Worm (Caenorhabditis elegans): ENCODE data around the gene F54D5.3.

ce11 chrII:11600711-11601110 is 29.1 kb downstream of the F54D5.3 start, which contains the start of gene F07A11.4:
- TF ChIP-seq unc-130 (GFP tag; optimal IDR thresholded peaks at IDR 0.05), result no peak
- TF ChIP-seq unc-62 (GFP tag; optimal IDR thresholded peaks at IDR 0.05), result no peak
- no peak for TF ChIP-seq ceh-40 (GFP tag; IDR thresholded peaks at IDR 0.05)
- no peak for TF ChIP-seq pha-4 (tag; optimal IDR thresholded peaks at IDR 0.05)
- no peak for TF ChIP-seq ztf-6 (GFP tag; IDR thresholded peaks at IDR 0.05)
- no peak for TF ChIP-seq Y67H2A.10 (GFP tag; conservative IDR thresholded peaks at IDR 0.05)
- TF ChIP-seq Y53F4B.3 (GFP tag; IDR thresholded peaks at IDR 0.05), result no peak
- no peak for TF ChIP-seq tbp1 (GFP tag; optimal IDR thresholded peaks at IDR 0.05)
- TF ChIP-seq F57C9.4 (tag; optimal IDR thresholded peaks at IDR 0.05), result no peak

All from whole organism, young adult.